Worm (Caenorhabditis elegans) whole organism, L4 larva: ENCODE measurements around the gene C54C6.5.
A peak's percentile ranks its signal among the peaks of the same experiment; 100 is the strongest.

Source experiments
- D1046.2 ChIP-seq: fragments of 200-800 bp; sonication (Bioruptor generic); IDR thresholded peaks from 2 replicates; pipeline ENCODE4 v1.3.6; 2022; ENCODE audit warnings: missing genetic modification characterization, missing compliant biosample characterization
- F26F4.8 ChIP-seq: fragments of 200-800 bp; sonication (Bioruptor generic); conservative IDR thresholded peaks from 2 replicates; pipeline ENCODE4 v1.3.6; 2022; ENCODE audit warnings: missing genetic modification characterization, missing compliant biosample characterization
- F37D6.2 ChIP-seq: sonication (generic microtip); optimal IDR thresholded peaks from 2 replicates; lab custom pipeline; 2016; ENCODE audit warnings: mild to moderate bottlenecking, missing genetic modification characterization, missing compliant biosample characterization
- F49E8.2 ChIP-seq: sonication (generic microtip); optimal IDR thresholded peaks from 2 replicates; lab custom pipeline; 2016; ENCODE audit warnings: missing compliant biosample characterization, mild to moderate bottlenecking, missing genetic modification characterization, borderline replicate concordance
- R02D3.7 ChIP-seq: fragments of 150-350 bp; sonication (generic microtip); optimal IDR thresholded peaks from 3 replicates; lab custom pipeline; 2014; ENCODE audit warnings: missing biosample characterization, missing genetic modification characterization
- T20F7.1 ChIP-seq: fragments of 200-800 bp; sonication (Bioruptor generic); optimal IDR thresholded peaks from 2 replicates; lab custom pipeline; 2018; ENCODE audit warnings: mild to moderate bottlenecking, missing genetic modification characterization, missing compliant biosample characterization
- Y105C5A.15 ChIP-seq: fragments of 200-800 bp; sonication (Bioruptor generic); IDR thresholded peaks from 2 replicates; pipeline ENCODE4 v1.3.6; 2022; ENCODE audit warnings: missing genetic modification characterization, missing compliant biosample characterization
- Y5F2A.4 ChIP-seq: fragments of 200-800 bp; sonication (Bioruptor generic); optimal IDR thresholded peaks from 2 replicates; lab custom pipeline; 2018; ENCODE audit warnings: mild to moderate bottlenecking, missing genetic modification characterization, missing compliant biosample characterization
- Y75B8A.6 ChIP-seq: fragments of 200-800 bp; sonication (Bioruptor generic); IDR thresholded peaks from 2 replicates; pipeline ENCODE4 v1.3.6; 2022; ENCODE audit warnings: missing genetic modification reagents, missing genetic modification characterization, missing compliant biosample characterization
- ama-1 ChIP-seq: fragments of 150-350 bp; optimal IDR thresholded peaks from 2 replicates; lab custom pipeline; 2014; ENCODE audit warnings: inconsistent platforms, mixed read lengths
- arid-1 ChIP-seq: fragments of 200-800 bp; sonication (Bioruptor generic); conservative IDR thresholded peaks from 2 replicates; pipeline ENCODE4 v1.3.6; 2022; ENCODE audit warnings: missing genetic modification reagents, missing genetic modification characterization, missing compliant biosample characterization
- ceh-28 ChIP-seq: fragments of 150-350 bp; optimal IDR thresholded peaks from 2 replicates; lab custom pipeline; 2014; ENCODE audit warnings: missing biosample characterization, missing genetic modification reagents, missing genetic modification characterization
- ceh-32 ChIP-seq: sonication (generic microtip); optimal IDR thresholded peaks from 2 replicates; lab custom pipeline; 2016; ENCODE audit warnings: mild to moderate bottlenecking, missing genetic modification characterization, missing compliant biosample characterization; ENCODE audit not compliant: poor library complexity
- ceh-62 ChIP-seq: sonication (generic microtip); optimal IDR thresholded peaks from 2 replicates; lab custom pipeline; 2017; ENCODE audit warnings: missing biosample characterization, missing genetic modification characterization
- daf-12 ChIP-seq: fragments of 150-350 bp; optimal IDR thresholded peaks from 2 replicates; lab custom pipeline; 2014; ENCODE audit warnings: missing biosample characterization, missing genetic modification reagents, missing genetic modification characterization
- daf-16 ChIP-seq, 3 experiments: sonication (generic microtip); optimal IDR thresholded peaks; 2 replicates each; lab custom pipeline; 2016 to 2017; ENCODE audit warnings: missing genetic modification characterization in 3 of 3, missing genetic modification reagents in 3 of 3, mild to moderate bottlenecking in 2 of 3, missing compliant biosample characterization in 2 of 3, missing biosample characterization in 1 of 3, moderate library complexity in 1 of 3
- daf-8 ChIP-seq: fragments of 200-800 bp; sonication (Bioruptor generic); IDR thresholded peaks from 2 replicates; pipeline ENCODE4 v1.3.6; 2022; ENCODE audit warnings: missing genetic modification characterization, missing compliant biosample characterization
- dmd-6 ChIP-seq: fragments of 200-800 bp; sonication (Bioruptor generic); IDR thresholded peaks from 2 replicates; pipeline ENCODE4 v1.3.6; 2022; ENCODE audit warnings: missing genetic modification reagents, missing genetic modification characterization, missing compliant biosample characterization
- dmd-8 ChIP-seq: fragments of 200-800 bp; sonication (Bioruptor generic); IDR thresholded peaks from 2 replicates; pipeline ENCODE4 v1.3.6; 2022; ENCODE audit warnings: missing genetic modification characterization, missing compliant biosample characterization
- dmd-9 ChIP-seq: fragments of 200-800 bp; sonication (Bioruptor generic); IDR thresholded peaks from 2 replicates; pipeline ENCODE4 v1.3.6; 2022; ENCODE audit warnings: missing genetic modification reagents, missing genetic modification characterization, missing compliant biosample characterization
- duxl-1 ChIP-seq: sonication (generic microtip); optimal IDR thresholded peaks from 2 replicates; lab custom pipeline; 2016; ENCODE audit warnings: mild to moderate bottlenecking, missing genetic modification characterization, moderate library complexity, missing compliant biosample characterization; ENCODE audit not compliant: poor library complexity
- dve-1 ChIP-seq: sonication (generic microtip); optimal IDR thresholded peaks from 2 replicates; lab custom pipeline; 2017; ENCODE audit warnings: antibody characterized with exemption, mild to moderate bottlenecking, missing genetic modification characterization, missing compliant biosample characterization; ENCODE audit not compliant: insufficient read depth
- egl-43 ChIP-seq: fragments of 200-800 bp; sonication (Bioruptor generic); IDR thresholded peaks from 2 replicates; pipeline ENCODE4 v1.3.6; 2022; ENCODE audit warnings: missing genetic modification reagents, missing genetic modification characterization, missing compliant biosample characterization
- hlh-11 ChIP-seq: fragments of 200-800 bp; sonication (Bioruptor generic); optimal IDR thresholded peaks from 2 replicates; lab custom pipeline; 2018; ENCODE audit warnings: mild to moderate bottlenecking, missing genetic modification characterization, missing compliant biosample characterization
- hmg-1.1 ChIP-seq: fragments of 200-800 bp; sonication (Bioruptor generic); IDR thresholded peaks from 2 replicates; pipeline ENCODE4 v1.3.6; 2022; ENCODE audit warnings: missing genetic modification reagents, missing genetic modification characterization, missing compliant biosample characterization
- jun-1 ChIP-seq: fragments of 150-350 bp; optimal IDR thresholded peaks from 2 replicates; lab custom pipeline; 2014; ENCODE audit warnings: missing biosample characterization, missing genetic modification reagents, missing genetic modification characterization
- lim-7 ChIP-seq: fragments of 200-800 bp; sonication (Bioruptor generic); IDR thresholded peaks from 2 replicates; pipeline ENCODE4 v1.3.6; 2022; ENCODE audit warnings: missing genetic modification characterization, missing compliant biosample characterization
- lin-13 ChIP-seq: fragments of 150-350 bp; optimal IDR thresholded peaks from 2 replicates; lab custom pipeline; 2014; ENCODE audit warnings: missing biosample characterization, missing genetic modification reagents, missing genetic modification characterization
- lin-29 ChIP-seq: fragments of 200-800 bp; sonication (Bioruptor generic); IDR thresholded peaks from 2 replicates; pipeline ENCODE4 v1.3.6; 2022; ENCODE audit warnings: missing genetic modification reagents, missing genetic modification characterization, missing compliant biosample characterization
- lsy-2 ChIP-seq, 2 experiments: fragments of 150-350 bp in 1 of 2; sonication (generic microtip) in 1 of 2; optimal IDR thresholded peaks; 2 replicates each; lab custom pipeline; 2014 to 2017; ENCODE audit warnings: missing biosample characterization in 2 of 2, missing genetic modification characterization in 2 of 2
- madf-5 ChIP-seq, 2 experiments: fragments of 200-800 bp; sonication (Bioruptor generic); IDR thresholded peaks; 2 replicates each; pipeline ENCODE4 v1.3.6; 2022; ENCODE audit warnings: missing compliant biosample characterization in 2 of 2, missing genetic modification characterization in 2 of 2
- madf-9 ChIP-seq: fragments of 200-800 bp; sonication (Bioruptor generic); conservative IDR thresholded peaks from 2 replicates; pipeline ENCODE4 v1.3.6; 2022; ENCODE audit warnings: missing genetic modification reagents, missing genetic modification characterization, missing compliant biosample characterization
- mes-2 ChIP-seq: sonication (generic microtip); optimal IDR thresholded peaks from 2 replicates; lab custom pipeline; 2016; ENCODE audit warnings: missing genotype, mild to moderate bottlenecking, missing genetic modification characterization, missing compliant biosample characterization; ENCODE audit not compliant: poor library complexity, severe bottlenecking
- nhr-10 ChIP-seq: fragments of 150-350 bp; optimal IDR thresholded peaks from 2 replicates; lab custom pipeline; 2014; ENCODE audit warnings: missing biosample characterization, missing genetic modification characterization
- nhr-237 ChIP-seq: sonication (generic microtip); optimal IDR thresholded peaks from 2 replicates; lab custom pipeline; 2017; ENCODE audit warnings: missing biosample characterization, missing genetic modification characterization
- nhr-25 ChIP-seq: sonication (generic microtip); optimal IDR thresholded peaks from 2 replicates; lab custom pipeline; 2017; ENCODE audit warnings: missing genetic modification characterization, mild to moderate bottlenecking, missing compliant biosample characterization, antibody characterized with exemption, moderate library complexity, borderline replicate concordance; ENCODE audit not compliant: insufficient read depth
- nhr-42 ChIP-seq: fragments of 200-800 bp; sonication (Bioruptor generic); IDR thresholded peaks from 2 replicates; pipeline ENCODE4 v1.3.6; 2022; ENCODE audit warnings: missing genetic modification characterization, missing compliant biosample characterization
- nhr-76 ChIP-seq: fragments of 150-350 bp; optimal IDR thresholded peaks from 2 replicates; lab custom pipeline; 2014; ENCODE audit warnings: missing biosample characterization, missing genetic modification characterization
- nhr-77 ChIP-seq: fragments of 150-350 bp; optimal IDR thresholded peaks from 2 replicates; lab custom pipeline; 2014; ENCODE audit warnings: missing biosample characterization, missing genetic modification characterization
- pha-4 ChIP-seq, 2 experiments: fragments of 150-350 bp in 1 of 2; fragments of 200-800 bp in 1 of 2; sonication (Bioruptor generic) in 1 of 2; IDR thresholded peaks in 1 of 2; optimal IDR thresholded peaks in 1 of 2; 2 replicates each; pipeline versions ENCODE4 v1.3.6 to Lab custom; 2014 to 2022; ENCODE audit warnings: missing genetic modification characterization in 2 of 2, missing genetic modification reagents in 2 of 2, missing biosample characterization in 1 of 2, missing compliant biosample characterization in 1 of 2
- php-3 ChIP-seq: fragments of 200-800 bp; sonication (Bioruptor generic); IDR thresholded peaks from 2 replicates; pipeline ENCODE4 v1.3.6; 2022; ENCODE audit warnings: missing genetic modification reagents, missing genetic modification characterization, missing compliant biosample characterization
- rbr-2 ChIP-seq: sonication (generic microtip); optimal IDR thresholded peaks from 2 replicates; lab custom pipeline; 2016; ENCODE audit warnings: missing genotype, missing genetic modification characterization, missing compliant biosample characterization
- saeg-2 ChIP-seq: fragments of 200-800 bp; sonication (Bioruptor generic); IDR thresholded peaks from 2 replicates; pipeline ENCODE4 v1.3.6; 2022; ENCODE audit warnings: missing genetic modification reagents, missing genetic modification characterization, missing compliant biosample characterization
- spr-1 ChIP-seq: sonication (generic microtip); optimal IDR thresholded peaks from 2 replicates; lab custom pipeline; 2016; ENCODE audit warnings: mild to moderate bottlenecking, missing genetic modification characterization, missing compliant biosample characterization
- spr-3 ChIP-seq: fragments of 200-800 bp; sonication (Bioruptor generic); optimal IDR thresholded peaks from 2 replicates; lab custom pipeline; 2018; ENCODE audit warnings: mild to moderate bottlenecking, missing genetic modification characterization, missing compliant biosample characterization
- tag-97 ChIP-seq: fragments of 200-800 bp; sonication (Bioruptor generic); IDR thresholded peaks from 2 replicates; pipeline ENCODE4 v1.3.6; 2022; ENCODE audit warnings: missing genetic modification characterization, missing compliant biosample characterization
- zfp-2 ChIP-seq: sonication (generic microtip); optimal IDR thresholded peaks from 2 replicates; lab custom pipeline; 2016; ENCODE audit warnings: mild to moderate bottlenecking, missing genetic modification characterization, missing compliant biosample characterization
- zip-11 ChIP-seq: fragments of 200-800 bp; sonication (Bioruptor generic); IDR thresholded peaks from 2 replicates; pipeline ENCODE4 v1.3.6; 2022; ENCODE audit warnings: missing genetic modification characterization, missing compliant biosample characterization
- zip-2 ChIP-seq: fragments of 150-350 bp; optimal IDR thresholded peaks from 2 replicates; lab custom pipeline; 2014; ENCODE audit warnings: missing biosample characterization, missing genetic modification characterization
- ztf-7 ChIP-seq: fragments of 150-350 bp; optimal IDR thresholded peaks from 2 replicates; lab custom pipeline; 2014; ENCODE audit warnings: missing biosample characterization, missing genetic modification characterization

The C54C6.5 gene

DNA sequence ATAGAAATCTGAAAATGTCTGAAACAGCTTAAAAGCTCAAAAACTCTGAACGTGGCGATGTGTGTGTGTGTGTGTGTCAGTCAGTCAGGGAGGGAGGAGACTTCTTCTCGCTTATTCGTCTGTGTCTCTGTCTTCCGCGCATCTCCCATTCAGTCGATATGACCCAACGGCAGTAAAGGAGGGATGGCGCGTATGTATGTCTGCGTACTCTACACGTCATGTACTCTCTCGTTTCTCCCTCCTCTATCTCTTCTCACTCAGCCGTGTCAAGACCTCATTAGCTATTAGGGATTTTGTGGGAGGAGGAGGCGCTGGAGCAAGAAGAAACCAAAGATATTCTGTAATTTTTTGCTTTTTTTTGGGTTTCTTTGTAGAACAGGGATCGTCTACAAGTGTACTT lies 17.6 kb downstream of the C54C6.5 start (continued):
- TF ChIP-seq hmg-1.1 (peak; percentile 75), daf-16 (GFP tag; optimal IDR thresholded peaks at IDR 0.05; lab: Kevin White, UChicago) (no peak), daf-16 (tag; optimal IDR thresholded peaks at IDR 0.05; lab: Kevin White, UChicago) (peak; percentile 17), Y75B8A.6 (no peak), madf-5 (GFP tag; IDR thresholded peaks at IDR 0.05; lab: Robert Waterston, UW) (no peak), php-3 (GFP tag; lab: Robert Waterston, UW) (no peak), madf-9 (0 out of 2 replicates have a peak, but pooled peaks have one; percentile 12), lim-7 (GFP tag; lab: Robert Waterston, UW) (no peak), nhr-237 (tag; lab: Kevin White, UChicago) (no peak), zip-2 (no peak), ceh-28 (tag; lab: Kevin White, UChicago) (peak; percentile 36), zip-11 (GFP tag; lab: Robert Waterston, UW) (no peak), nhr-10 (tag; lab: Kevin White, UChicago) (no peak), hlh-11 (tag; lab: Kevin White, UChicago) (peak; percentile 51), D1046.2 (GFP tag; lab: Robert Waterston, UW) (no peak), arid-1 (no peak), dmd-9 (GFP tag; lab: Robert Waterston, UW) (no peak), F37D6.2 (tag; lab: Kevin White, UChicago) (peak; percentile 15), lin-29 (GFP tag; lab: Robert Waterston, UW) (no peak), ceh-62 (tag; lab: Kevin White, UChicago) (no peak), duxl-1 (no peak), lsy-2 (tag; optimal IDR thresholded peaks at IDR 0.05; lab: Kevin White, UChicago) (peak; percentile 57 to 62), tag-97 (GFP tag; lab: Robert Waterston, UW) (no peak), T20F7.1 (no peak), egl-43 (no peak), ama-1 (no peak), dve-1 (peak; percentile 25), ztf-7 (tag; lab: Kevin White, UChicago) (no peak), dmd-8 (no peak), nhr-25 (tag; lab: Kevin White, UChicago) (no peak), Y105C5A.15 (no peak), rbr-2 (tag; lab: Kevin White, UChicago) (peak; percentile 71), lin-13 (GFP tag; lab: Kevin White, UChicago) (peak; percentile 18), saeg-2 (GFP tag; lab: Robert Waterston, UW) (no peak), Y5F2A.4 (GFP tag; lab: Kevin White, UChicago) (no peak), F26F4.8 (no peak), nhr-77 (tag; lab: Kevin White, UChicago) (no peak), F49E8.2 (tag; lab: Kevin White, UChicago) (no peak), dmd-6 (GFP tag; lab: Robert Waterston, UW) (peak; percentile 38; the same call in 1 of the 2 replicates), R02D3.7 (no peak), mes-2 (peak; percentile 53), spr-1 (tag; lab: Kevin White, UChicago) (no peak), daf-8 (GFP tag; lab: Robert Waterston, UW) (no peak), zfp-2 (tag; lab: Kevin White, UChicago) (no peak), spr-3 (GFP tag; lab: Kevin White, UChicago) (no peak), ceh-32 (no peak), nhr-42 (no peak), daf-12 (tag; lab: Kevin White, UChicago) (no peak), pha-4 (GFP tag; IDR thresholded peaks at IDR 0.05; lab: Robert Waterston, UW) (no peak), pha-4 (tag; optimal IDR thresholded peaks at IDR 0.05; lab: Kevin White, UChicago) (no peak), nhr-76 (tag; lab: Kevin White, UChicago) (no peak), jun-1 (tag; lab: Kevin White, UChicago) (no peak)
